Fruit fly (Drosophila melanogaster): ENCODE measurements around the gene TrpRS-m.

The TrpRS-m gene

DNA sequence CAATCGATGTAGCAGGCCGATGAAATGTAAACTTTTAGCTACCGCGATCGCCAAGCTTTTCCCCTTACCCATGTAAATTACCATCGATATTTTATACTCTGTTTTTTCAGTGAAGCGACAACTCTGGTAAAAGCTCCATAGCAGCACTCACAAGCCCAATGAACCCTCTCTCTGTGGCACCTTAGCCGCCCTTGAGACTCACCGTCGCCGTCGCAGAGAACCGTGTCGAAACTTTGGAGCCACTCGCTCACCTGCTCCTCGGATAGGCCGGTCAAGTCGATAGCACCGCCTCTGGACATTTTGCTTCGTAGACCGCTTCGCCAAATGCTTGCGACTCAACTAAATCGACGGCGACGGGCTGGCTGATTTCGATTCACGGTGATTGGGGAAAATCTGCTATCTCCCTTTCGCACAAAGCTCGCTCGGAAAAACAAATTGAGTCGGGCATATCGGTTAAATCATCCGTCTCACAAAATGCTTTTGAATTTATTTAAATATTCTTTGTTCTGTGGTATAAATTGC lies 8.4 kb upstream of the TrpRS-m start, which contains the start of gene CG5577 (continued):
- no peak for TF ChIP-seq Nf-YA (GFP tag; IDR thresholded peaks at IDR 0.05)
- no peak for TF ChIP-seq pita (GFP tag; optimal IDR thresholded peaks at IDR 0.05)
- TF ChIP-seq CG1024 (GFP tag; IDR thresholded peaks at IDR 0.05), result no peak
- TF ChIP-seq otp (GFP tag; IDR thresholded peaks at IDR 0.05), result 0 out of 3 replicates have a peak, but pooled peaks have one; percentile 27
- TF ChIP-seq pzg (GFP tag; optimal IDR thresholded peaks at IDR 0.05), result peak; percentile 36
- no peak for TF ChIP-seq HLH3B (GFP tag; IDR thresholded peaks at IDR 0.05)
- peak; percentile 39; the same call in 1 of the 2 replicates for TF ChIP-seq slbo (GFP tag; IDR thresholded peaks at IDR 0.05)
- TF ChIP-seq chm (GFP tag; IDR thresholded peaks at IDR 0.05), result no peak
- no peak for TF ChIP-seq tx (GFP tag; optimal IDR thresholded peaks at IDR 0.05)
- TF ChIP-seq sens-2 (GFP tag; IDR thresholded peaks at IDR 0.05), result no peak
- peak; percentile 21 for TF ChIP-seq NfI (GFP tag; optimal IDR thresholded peaks at IDR 0.05)
- no peak for TF ChIP-seq zfh1 (GFP tag; IDR thresholded peaks at IDR 0.05)
- TF ChIP-seq Doc3 (GFP tag; IDR thresholded peaks at IDR 0.05; ENCODE audit: partially characterized antibody), result no peak
- TF ChIP-seq inv (GFP tag; IDR thresholded peaks at IDR 0.05; ENCODE audit: partially characterized antibody), result peak; percentile 45; the same call in 1 of the 2 replicates
- peak; percentile 32; the same call in 1 of the 2 replicates for TF ChIP-seq CG14014 (GFP tag; IDR thresholded peaks at IDR 0.05)
- TF ChIP-seq usp (GFP tag; optimal IDR thresholded peaks at IDR 0.05), result no peak
- peak; percentile 65; the same call in 1 of the 2 replicates for TF ChIP-seq amos (GFP tag; IDR thresholded peaks at IDR 0.05; ENCODE audit: partially characterized antibody)
- peak; percentile 38 for TF ChIP-seq CG1832 (GFP tag; optimal IDR thresholded peaks at IDR 0.05)
- TF ChIP-seq Rfx (GFP tag; IDR thresholded peaks at IDR 0.05), result peak; percentile 63
- TF ChIP-seq CG11456 (GFP tag; IDR thresholded peaks at IDR 0.05), result 0 out of 3 replicates have a peak, but pooled peaks have one; percentile 21
- peak; percentile 9 for TF ChIP-seq zfh2 (GFP tag; optimal IDR thresholded peaks at IDR 0.05)
- peak; percentile 40; the same call in 1 of the 2 replicates for TF ChIP-seq hbn (GFP tag; IDR thresholded peaks at IDR 0.05; ENCODE audit: partially characterized antibody)
- TF ChIP-seq her (GFP tag; optimal IDR thresholded peaks at IDR 0.05), result peak; percentile 12
- TF ChIP-seq pros (GFP tag; optimal IDR thresholded peaks at IDR 0.05), result peak; percentile 38
- TF ChIP-seq ftz-f1 (GFP tag; optimal IDR thresholded peaks at IDR 0.05), result peak; percentile 98
- TF ChIP-seq chinmo (GFP tag; IDR thresholded peaks at IDR 0.05; ENCODE audit: partially characterized antibody), result peak; percentile 86; the same call in 3 of the 4 replicates
- peak; percentile 15; the same call in 1 of the 2 replicates for TF ChIP-seq lmd (GFP tag; IDR thresholded peaks at IDR 0.05)
- TF ChIP-seq vnd (GFP tag; IDR thresholded peaks at IDR 0.05; ENCODE audit: partially characterized antibody), result peak; percentile 60; the same call in 2 of the 3 replicates
- TF ChIP-seq dysf (GFP tag; IDR thresholded peaks at IDR 0.05), result 0 out of 3 replicates have a peak, but pooled peaks have one; percentile 12
- TF ChIP-seq cato (GFP tag; optimal IDR thresholded peaks at IDR 0.05; ENCODE audit: borderline replicate concordance), result no peak
- peak; percentile 15 for TF ChIP-seq Fer3 (tag; optimal IDR thresholded peaks at IDR 0.05)
- no peak for TF ChIP-seq CG8290 (GFP tag; optimal IDR thresholded peaks at IDR 0.05)
- peak in 1 of 2 experiments; percentile 72 for TF ChIP-seq CG8290 (tag; optimal IDR thresholded peaks at IDR 0.05)
- TF ChIP-seq Ada2b (GFP tag; IDR thresholded peaks at IDR 0.05), result peak; percentile 25; the same call in 1 of the 2 replicates
- peak; percentile 68 for TF ChIP-seq CG32532 (GFP tag; IDR thresholded peaks at IDR 0.05)
- TF ChIP-seq bcd (GFP tag; optimal IDR thresholded peaks at IDR 0.05), result no peak
- TF ChIP-seq row (GFP tag; IDR thresholded peaks at IDR 0.05), result peak; percentile 74
- peak; percentile 75 for TF ChIP-seq CG3995 (GFP tag; optimal IDR thresholded peaks at IDR 0.05)
- TF ChIP-seq CG12659 (GFP tag; optimal IDR thresholded peaks at IDR 0.05), result no peak
- peak; percentile 7 for TF ChIP-seq BtbVII (GFP tag; optimal IDR thresholded peaks at IDR 0.05)
- peak; percentile 20; the same call in 1 of the 2 replicates for TF ChIP-seq Atf6 (GFP tag; IDR thresholded peaks at IDR 0.05)
- TF ChIP-seq lab (GFP tag; optimal IDR thresholded peaks at IDR 0.05), result peak; percentile 69
- peak; percentile 43; the same call in 1 of the 3 replicates for TF ChIP-seq CG14860 (GFP tag; IDR thresholded peaks at IDR 0.05; ENCODE audit: partially characterized antibody)
- TF ChIP-seq CG3838 (GFP tag; optimal IDR thresholded peaks at IDR 0.05), result no peak
- no peak for TF ChIP-seq org-1 (GFP tag; optimal IDR thresholded peaks at IDR 0.05)
- peak; percentile 57 for TF ChIP-seq Dref (GFP tag; IDR thresholded peaks at IDR 0.05)
- TF ChIP-seq lilli (GFP tag; optimal IDR thresholded peaks at IDR 0.05), result peak; percentile 30
- TF ChIP-seq cwo (GFP tag; optimal IDR thresholded peaks at IDR 0.05), result peak; percentile 40
- peak; percentile 75 for TF ChIP-seq unc-4 (GFP tag; IDR thresholded peaks at IDR 0.05; ENCODE audit: partially characterized antibody)
